Worm (Caenorhabditis elegans): ENCODE results near the gene srh-42.

ce11 chrII:14255850-14256249, 33.0 kb downstream of the srh-42 start:
- TF ChIP-seq ama-1 (optimal IDR thresholded peaks at IDR 0.05) (no peak), tbx-2 (tag; optimal IDR thresholded peaks at IDR 0.05) (no peak), unc-62 (GFP tag; optimal IDR thresholded peaks at IDR 0.05) (no peak), nfya-1 (tag; optimal IDR thresholded peaks at IDR 0.05; ENCODE audit: insufficient read depth) (no peak), pha-4 (tag; optimal IDR thresholded peaks at IDR 0.05) (no peak), ceh-16 (tag; optimal IDR thresholded peaks at IDR 0.05) (no peak), aly-2 (tag; optimal IDR thresholded peaks at IDR 0.05) (no peak), nhr-23 (tag; optimal IDR thresholded peaks at IDR 0.05) (no peak), nhr-77 (tag; optimal IDR thresholded peaks at IDR 0.05) (no peak)
